Worm (Caenorhabditis elegans) whole organism, L4/young adult: ENCODE data around the gene pqn-65.

Source experiments
- W03F9.2 ChIP-seq: fragments of 150-350 bp; optimal IDR thresholded peaks from 2 replicates; lab custom pipeline; 2014; ENCODE audit warnings: missing biosample characterization, missing genetic modification characterization
- dao-5 ChIP-seq: sonication (generic microtip); optimal IDR thresholded peaks from 2 replicates; lab custom pipeline; 2016; ENCODE audit warnings: missing genotype, missing genetic modification characterization, moderate library complexity, missing compliant biosample characterization
- him-1 ChIP-seq: sonication (generic microtip); optimal IDR thresholded peaks from 2 replicates; lab custom pipeline; 2016; ENCODE audit warnings: missing genotype, missing genetic modification reagents, missing genetic modification characterization, missing compliant biosample characterization

The pqn-65 gene

ce11 chrX:4619582-4619981 lies at the start of gene pqn-65:
Gene pqn-65, minus strand, starts transcription at chrX:4619635.
- TF ChIP-seq dao-5 (tag; lab: Kevin White, UChicago): no peak
- no peak for TF ChIP-seq him-1
- no peak for TF ChIP-seq W03F9.2 (tag; lab: Kevin White, UChicago)

- TF ChIP-seq dao-5 (tag; lab: Kevin White, UChicago): no peak
Observed at ce11 chrX:4667788-4668187, 48.4 kb upstream of the pqn-65 start, which contains the start of gene mfsd-12. Gene mfsd-12, plus strand, starts transcription at chrX:4668088.

ce11 chrX:4664649-4665048 lies 45.2 kb upstream of the pqn-65 start:
- TF ChIP-seq W03F9.2 (tag; lab: Kevin White, UChicago) (no peak), dao-5 (tag; lab: Kevin White, UChicago) (no peak), him-1 (no peak)

ce11 chrX:4662964-4663684 lies 43.7 kb upstream of the pqn-65 start:
- TF ChIP-seq him-1 (no peak), dao-5 (tag; lab: Kevin White, UChicago) (no peak), W03F9.2 (tag; lab: Kevin White, UChicago) (no peak)

ce11 chrX:4662293-4662825 lies 42.9 kb upstream of the pqn-65 start:
- no peak for TF ChIP-seq him-1
- TF ChIP-seq W03F9.2 (tag; lab: Kevin White, UChicago): no peak
- TF ChIP-seq dao-5 (tag; lab: Kevin White, UChicago): no peak

ce11 chrX:4660268-4660880 lies 40.9 kb upstream of the pqn-65 start, which contains the start of gene nhr-45:
Gene nhr-45, minus strand, starts transcription at chrX:4660318.
- TF ChIP-seq dao-5 (tag; lab: Kevin White, UChicago) (no peak), him-1 (no peak)

ce11 chrX:4658706-4659105 lies 39.3 kb upstream of the pqn-65 start:
- no peak for TF ChIP-seq him-1
- TF ChIP-seq W03F9.2 (tag; lab: Kevin White, UChicago): no peak
- no peak for TF ChIP-seq dao-5 (tag; lab: Kevin White, UChicago)

- TF ChIP-seq dao-5 (tag; lab: Kevin White, UChicago) (no peak), W03F9.2 (tag; lab: Kevin White, UChicago) (no peak), him-1 (no peak)
Observed at ce11 chrX:4658303-4658702, 38.9 kb upstream of the pqn-65 start.

ce11 chrX:4657577-4657976 lies 38.1 kb upstream of the pqn-65 start:
- TF ChIP-seq W03F9.2 (tag; lab: Kevin White, UChicago) (no peak), dao-5 (tag; lab: Kevin White, UChicago) (no peak), him-1 (no peak)

- TF ChIP-seq dao-5 (tag; lab: Kevin White, UChicago) (no peak), him-1 (no peak), W03F9.2 (tag; lab: Kevin White, UChicago) (no peak)
Observed at ce11 chrX:4654057-4654456, 34.6 kb upstream of the pqn-65 start, which contains the start of gene ceh-1. Gene ceh-1, minus strand, starts transcription at chrX:4654157.

ce11 chrX:4652950-4653349 lies 33.5 kb upstream of the pqn-65 start:
- TF ChIP-seq W03F9.2 (tag; lab: Kevin White, UChicago) (no peak), dao-5 (tag; lab: Kevin White, UChicago) (no peak), him-1 (no peak)

- TF ChIP-seq W03F9.2 (tag; lab: Kevin White, UChicago) (no peak), dao-5 (tag; lab: Kevin White, UChicago) (no peak), him-1 (no peak)
Observed at ce11 chrX:4651428-4651827, 32.0 kb upstream of the pqn-65 start.

ce11 chrX:4649097-4649496 lies 29.7 kb upstream of the pqn-65 start, which contains the start of gene ent-5:
Gene ent-5, minus strand, starts transcription at chrX:4649197.
- TF ChIP-seq W03F9.2 (tag; lab: Kevin White, UChicago) (no peak), dao-5 (tag; lab: Kevin White, UChicago) (no peak), him-1 (no peak)

ce11 chrX:4647104-4647503 lies 27.7 kb upstream of the pqn-65 start, which contains the start of gene C46C11.4:
Gene C46C11.4, minus strand, starts transcription at chrX:4647204.
- TF ChIP-seq dao-5 (tag; lab: Kevin White, UChicago): no peak
- no peak for TF ChIP-seq W03F9.2 (tag; lab: Kevin White, UChicago)
- TF ChIP-seq him-1: no peak
